Worm (Caenorhabditis elegans): ENCODE results near the gene Y51H7C.10.

Y51H7C.10 gene

ce11 chrII:1397703-1398102 is 25.9 kb downstream of the Y51H7C.10 start, which contains the start of gene F54D12.8:
Gene F54D12.8, minus strand, starts transcription at chrII:1398038.
- TF ChIP-seq unc-62 (GFP tag; optimal IDR thresholded peaks at IDR 0.05 in 1 of 2) = peak in 1 of 2 experiments; percentile 96
- no peak for TF ChIP-seq unc-62 (tag; optimal IDR thresholded peaks at IDR 0.05)
- TF ChIP-seq ZK337.2 (GFP tag; IDR thresholded peaks at IDR 0.05) = no peak
- no peak for TF ChIP-seq dmd-6 (GFP tag; IDR thresholded peaks at IDR 0.05)

DNA sequence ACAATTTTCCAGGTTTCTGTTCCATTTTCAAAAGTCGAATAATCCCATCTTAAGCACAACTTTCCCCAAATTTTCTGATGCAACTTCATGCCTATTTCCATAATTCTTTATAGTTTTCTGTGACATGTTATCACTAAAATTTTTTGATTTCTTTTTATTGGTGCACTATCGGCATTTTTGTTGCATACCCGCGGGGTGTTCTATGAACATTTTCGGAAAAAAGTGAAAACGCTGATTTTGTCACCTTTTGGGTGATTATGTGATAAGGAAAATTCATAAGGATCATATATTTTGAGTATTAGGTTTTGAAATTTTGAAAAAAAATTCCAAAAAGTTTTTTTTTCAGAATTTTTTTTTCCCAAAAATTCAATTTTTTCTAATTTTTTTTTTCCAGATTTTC is 37.1 kb downstream of the Y51H7C.10 start, which contains the start of gene aat-7:
TSS of gene aat-7 (plus strand) at position 393 of the 400 bp plus-strand sequence.
- no peak for TF ChIP-seq Y5F2A.4 (GFP tag; optimal IDR thresholded peaks at IDR 0.05)
- TF ChIP-seq dmd-9 (GFP tag; IDR thresholded peaks at IDR 0.05) = no peak
- TF ChIP-seq zag-1 (tag; optimal IDR thresholded peaks at IDR 0.05) = no peak
- no peak for TF ChIP-seq hif-1 (tag; optimal IDR thresholded peaks at IDR 0.05)
- no peak for TF ChIP-seq tag-97 (GFP tag; IDR thresholded peaks at IDR 0.05)
- no peak for TF ChIP-seq daf-8 (GFP tag; IDR thresholded peaks at IDR 0.05)
- no peak for TF ChIP-seq ceh-28 (tag; optimal IDR thresholded peaks at IDR 0.05)
- peak; percentile 37 for TF ChIP-seq nhr-77 (tag; optimal IDR thresholded peaks at IDR 0.05)
- no peak for TF ChIP-seq F10B5.3 (tag; optimal IDR thresholded peaks at IDR 0.05)
- TF ChIP-seq R02D3.7 (tag; optimal IDR thresholded peaks at IDR 0.05) = no peak
- peak; percentile 74; the same call in 1 of the 2 replicates for TF ChIP-seq php-3 (GFP tag; IDR thresholded peaks at IDR 0.05)
- peak; percentile 79 for TF ChIP-seq pqm-1 (tag; optimal IDR thresholded peaks at IDR 0.05)
- TF ChIP-seq nhr-41 (GFP tag; IDR thresholded peaks at IDR 0.05) = no peak
- TF ChIP-seq nhr-28 (tag; optimal IDR thresholded peaks at IDR 0.05) = peak; percentile 83
- TF ChIP-seq hlh-11 (tag; optimal IDR thresholded peaks at IDR 0.05) = peak; percentile 55
- TF ChIP-seq nhr-11 (tag; optimal IDR thresholded peaks at IDR 0.05) = no peak
- TF ChIP-seq dmd-6 (GFP tag; IDR thresholded peaks at IDR 0.05) = peak; percentile 87

- TF ChIP-seq madf-5 (GFP tag; IDR thresholded peaks at IDR 0.05) = no peak
- TF ChIP-seq sdz-12 (GFP tag; optimal IDR thresholded peaks at IDR 0.05) = no peak
- no peak for TF ChIP-seq arid-1 (GFP tag; conservative IDR thresholded peaks at IDR 0.05)
- TF ChIP-seq dmd-6 (GFP tag; IDR thresholded peaks at IDR 0.05) = no peak
- no peak for TF ChIP-seq lir-3 (tag; optimal IDR thresholded peaks at IDR 0.05)
- no peak for TF ChIP-seq hmg-1.1 (GFP tag; IDR thresholded peaks at IDR 0.05)
- TF ChIP-seq tag-97 (GFP tag; IDR thresholded peaks at IDR 0.05) = no peak
- no peak for TF ChIP-seq vab-7 (GFP tag; IDR thresholded peaks at IDR 0.05)
These were observed 38.3 kb downstream of the Y51H7C.10 start, which contains the start of gene F54D12.7 for ce11 chrII:1385280-1385679. Gene F54D12.7, minus strand, starts transcription at chrII:1385380.

DNA sequence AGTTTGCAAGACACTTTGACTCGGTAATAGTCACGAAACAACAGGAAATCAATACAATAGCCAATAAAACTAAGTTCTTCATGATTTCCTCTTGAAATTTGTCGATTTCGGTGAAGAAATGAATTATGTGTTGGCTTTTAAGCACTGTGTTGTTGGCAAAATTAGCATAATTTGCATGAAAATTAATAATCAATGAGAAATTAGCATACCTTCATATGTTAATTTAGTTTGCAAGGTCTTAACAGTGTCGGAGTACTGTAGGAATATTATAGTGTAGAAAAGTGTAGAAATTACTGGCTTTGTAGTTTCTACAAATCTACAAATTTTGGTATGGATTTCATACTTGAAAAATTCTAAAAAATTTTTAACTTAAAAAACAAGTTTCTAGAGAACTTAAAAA is 41.9 kb downstream of the Y51H7C.10 start, which contains the start of gene F54D12.9:
TSS of gene F54D12.9 (minus strand) at position 101 of the 400 bp plus-strand sequence.
- TF ChIP-seq snpc-4 (tag; optimal IDR thresholded peaks at IDR 0.05) (no peak), unc-62 (GFP tag; optimal IDR thresholded peaks at IDR 0.05 in 1 of 2) (peak in 1 of 2 experiments; percentile 32), unc-62 (tag; optimal IDR thresholded peaks at IDR 0.05) (no peak), ztf-7 (tag; optimal IDR thresholded peaks at IDR 0.05) (no peak), daf-8 (GFP tag; IDR thresholded peaks at IDR 0.05) (no peak)

DNA sequence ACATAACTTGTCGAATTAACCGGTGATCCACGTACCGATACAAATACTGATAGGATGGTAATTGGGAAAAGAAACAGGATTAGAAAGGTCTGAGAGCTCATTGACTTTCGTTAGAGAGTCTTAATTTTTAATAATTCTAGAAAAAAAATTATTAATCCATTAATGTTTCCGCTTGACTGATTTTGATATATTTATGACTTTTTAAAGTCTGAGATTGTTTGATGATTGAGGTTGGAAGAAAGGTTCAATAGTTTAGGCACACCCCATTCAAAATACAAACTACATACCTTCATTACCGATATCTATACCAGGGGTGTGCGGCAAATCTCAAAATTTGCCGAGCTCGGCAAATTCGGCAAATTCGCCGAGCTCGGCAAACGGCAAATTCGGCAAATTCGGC is 45.3 kb downstream of the Y51H7C.10 start, which contains the start of gene F54D12.10:
TSS of gene F54D12.10 (minus strand) at position 101 of the 400 bp plus-strand sequence.
- TF ChIP-seq egl-27 (tag; optimal IDR thresholded peaks at IDR 0.05) (no peak), ama-1 (optimal IDR thresholded peaks at IDR 0.05) (no peak), pqm-1 (tag; optimal IDR thresholded peaks at IDR 0.05) (no peak), unc-62 (GFP tag; optimal IDR thresholded peaks at IDR 0.05 in 1 of 2) (no peak), unc-62 (tag; optimal IDR thresholded peaks at IDR 0.05) (no peak), snpc-4 (tag; optimal IDR thresholded peaks at IDR 0.05) (no peak), dmd-6 (GFP tag; IDR thresholded peaks at IDR 0.05) (no peak), ztf-11 (tag; optimal IDR thresholded peaks at IDR 0.05) (no peak), nhr-41 (GFP tag; IDR thresholded peaks at IDR 0.05) (no peak), hmg-1.1 (GFP tag; IDR thresholded peaks at IDR 0.05) (no peak), lin-15B (tag; optimal IDR thresholded peaks at IDR 0.05) (no peak), dmd-8 (GFP tag; IDR thresholded peaks at IDR 0.05) (no peak), vab-7 (GFP tag; IDR thresholded peaks at IDR 0.05) (no peak), ZK337.2 (GFP tag; IDR thresholded peaks at IDR 0.05) (no peak)

Data from whole organism, L4 larva.